Worm (Caenorhabditis elegans) whole organism, dauer: ENCODE results near the gene F19B2.5.

Experiments used
- unc-62 ChIP-seq: sonication (generic microtip); optimal IDR thresholded peaks from 2 replicates; lab custom pipeline; 2017; ENCODE audit warnings: missing biosample characterization, missing genetic modification reagents, missing genetic modification characterization

F19B2.5 gene

ce11 chrV:20124393-20124792, 39.6 kb downstream of the F19B2.5 start:
- TF ChIP-seq unc-62 (GFP tag; lab: Kevin White, UChicago), result no peak

- TF ChIP-seq unc-62 (GFP tag; lab: Kevin White, UChicago), result no peak
These were observed 40.3 kb downstream of the F19B2.5 start for ce11 chrV:20123616-20124015.

- no peak for TF ChIP-seq unc-62 (GFP tag; lab: Kevin White, UChicago)
These were observed 41.0 kb downstream of the F19B2.5 start for ce11 chrV:20123010-20123409.

- TF ChIP-seq unc-62 (GFP tag; lab: Kevin White, UChicago), result no peak
These were observed 43.3 kb downstream of the F19B2.5 start, which contains the start of gene ncx-1 for ce11 chrV:20120623-20121165. TSS of gene ncx-1 (minus strand) at chrV:20120673.

- no peak for TF ChIP-seq unc-62 (GFP tag; lab: Kevin White, UChicago)
These were observed 44.2 kb downstream of the F19B2.5 start for ce11 chrV:20119770-20120169.
